3 fruit fly cellular contexts compared by ENCODE assay signal in genomic region chr2L:6379197-6379596, dm6.
TF ChIP-seq lines count a peak whose summit lies in the region.

No protein-coding gene starts in this region.

- TF ChIP-seq CTCF in whole organism, embryonic (GFP tag; optimal IDR thresholded peaks at IDR 0.05; lab: Kevin White, UChicago), result no peak

TF ChIP-seq in whole organism, embryonic, 481 proteins besides CTCF, POLR2A, EP300 and RAD21 (continues in another document):
- TF ChIP-seq Bdp1 (GFP tag; optimal IDR thresholded peaks at IDR 0.05; lab: Kevin White, UChicago), result no peak
- 0 out of 2 replicates have a peak, but pooled peaks have one; percentile 17 for TF ChIP-seq CG10366 (GFP tag; IDR thresholded peaks at IDR 0.05; lab: Robert Waterston, UW)
- peak; percentile 23 for TF ChIP-seq lab (GFP tag; optimal IDR thresholded peaks at IDR 0.05; lab: Kevin White, UChicago)
- no peak for TF ChIP-seq prd (optimal IDR thresholded peaks at IDR 0.05; lab: Kevin White, UChicago)
- TF ChIP-seq prd (GFP tag; IDR thresholded peaks at IDR 0.05; lab: Robert Waterston, UW), result peak; percentile 50; the same call in 1 of the 3 replicates
- peak; percentile 17; the same call in 1 of the 2 replicates for TF ChIP-seq slbo (GFP tag; IDR thresholded peaks at IDR 0.05; lab: Robert Waterston, UW)
- 0 out of 3 replicates have a peak, but pooled peaks have one; percentile 27 for TF ChIP-seq ci (GFP tag; IDR thresholded peaks at IDR 0.05; lab: Robert Waterston, UW)
- no peak for TF ChIP-seq B-H1 (GFP tag; IDR thresholded peaks at IDR 0.05; lab: Robert Waterston, UW)
- TF ChIP-seq Ets65A (GFP tag; lab: Kevin White, UChicago), result peak; percentile 4
- TF ChIP-seq ash1 (GFP tag; optimal IDR thresholded peaks at IDR 0.05; lab: Kevin White, UChicago), result no peak
- no peak for TF ChIP-seq chm (GFP tag; IDR thresholded peaks at IDR 0.05; lab: Robert Waterston, UW)
- no peak for TF ChIP-seq amos (GFP tag; IDR thresholded peaks at IDR 0.05; lab: Robert Waterston, UW; ENCODE audit: partially characterized antibody)
- TF ChIP-seq Taf1 (GFP tag; IDR thresholded peaks at IDR 0.05; lab: Robert Waterston, UW), result no peak
- TF ChIP-seq CG43689 (GFP tag; IDR thresholded peaks at IDR 0.05; lab: Robert Waterston, UW), result no peak
- peak; percentile 18 for TF ChIP-seq CG18599 (GFP tag; optimal IDR thresholded peaks at IDR 0.05; lab: Kevin White, UChicago)
- TF ChIP-seq zfh2 (GFP tag; optimal IDR thresholded peaks at IDR 0.05; lab: Kevin White, UChicago), result no peak
- TF ChIP-seq CG17328 (GFP tag; IDR thresholded peaks at IDR 0.05; lab: Robert Waterston, UW), result peak; percentile 17; the same call in 1 of the 2 replicates
- TF ChIP-seq zfh1 (GFP tag; IDR thresholded peaks at IDR 0.05; lab: Robert Waterston, UW), result no peak
- TF ChIP-seq bowl (GFP tag; IDR thresholded peaks at IDR 0.05; lab: Robert Waterston, UW), result no peak
- TF ChIP-seq CG17568 (GFP tag; optimal IDR thresholded peaks at IDR 0.05; lab: Kevin White, UChicago), result no peak
- TF ChIP-seq sob (GFP tag; IDR thresholded peaks at IDR 0.05; lab: Robert Waterston, UW), result 0 out of 2 replicates have a peak, but pooled peaks have one; percentile 24
- peak; percentile 2 for TF ChIP-seq zen (tag; optimal IDR thresholded peaks at IDR 0.05; lab: Kevin White, UChicago)
- no peak for TF ChIP-seq CG11696 (GFP tag; IDR thresholded peaks at IDR 0.05; lab: Robert Waterston, UW)
- TF ChIP-seq ttk (GFP tag; IDR thresholded peaks at IDR 0.05; lab: Robert Waterston, UW), result 0 out of 2 replicates have a peak, but pooled peaks have one; percentile 29
- no peak for TF ChIP-seq Spps (tag; optimal IDR thresholded peaks at IDR 0.05; lab: Kevin White, UChicago)
- TF ChIP-seq cg (GFP tag; optimal IDR thresholded peaks at IDR 0.05; lab: Kevin White, UChicago), result no peak
- TF ChIP-seq CG12219 (GFP tag; optimal IDR thresholded peaks at IDR 0.05; lab: Kevin White, UChicago), result no peak
- no peak for TF ChIP-seq Nf-YA (GFP tag; IDR thresholded peaks at IDR 0.05; lab: Robert Waterston, UW)
- TF ChIP-seq lmd (GFP tag; IDR thresholded peaks at IDR 0.05; lab: Robert Waterston, UW), result peak; percentile 33; the same call in 1 of the 2 replicates
- no peak for TF ChIP-seq gro (GFP tag; optimal IDR thresholded peaks at IDR 0.05; lab: Kevin White, UChicago)

TF ChIP-seq in whole organism, prepupa, 60 proteins besides CTCF, POLR2A, EP300 and RAD21:
- 0 out of 3 replicates have a peak, but pooled peaks have one; percentile 22 for TF ChIP-seq CG6163 (GFP tag; IDR thresholded peaks at IDR 0.05; lab: Robert Waterston, UW)
- TF ChIP-seq eg (GFP tag; IDR thresholded peaks at IDR 0.05; lab: Robert Waterston, UW), result 0 out of 3 replicates have a peak, but pooled peaks have one; percentile 30
- TF ChIP-seq svp (GFP tag; lab: Kevin White, UChicago), result peak; percentile 70
- TF ChIP-seq CG31627 (GFP tag; optimal IDR thresholded peaks at IDR 0.05; lab: Kevin White, UChicago), result peak; percentile 3
- TF ChIP-seq Eip78C (GFP tag; lab: Kevin White, UChicago), result peak; percentile 42
- TF ChIP-seq CG3032 (tag; optimal IDR thresholded peaks at IDR 0.05; lab: Kevin White, UChicago), result no peak
- peak; percentile 0 for TF ChIP-seq Hr39 (GFP tag; optimal IDR thresholded peaks at IDR 0.05; lab: Kevin White, UChicago)
- no peak for TF ChIP-seq Met (GFP tag; optimal IDR thresholded peaks at IDR 0.05; lab: Kevin White, UChicago)

TF ChIP-seq in whole organism, pupa, 21 proteins besides CTCF, POLR2A, EP300 and RAD21:
- TF ChIP-seq CG8159 (tag; optimal IDR thresholded peaks at IDR 0.05; lab: Kevin White, UChicago) (peak; percentile 6), CG8301 (tag; optimal IDR thresholded peaks at IDR 0.05; lab: Kevin White, UChicago) (no peak), CG4496 (GFP tag; IDR thresholded peaks at IDR 0.05; lab: Robert Waterston, UW) (no peak), CG10348 (GFP tag; IDR thresholded peaks at IDR 0.05; lab: Robert Waterston, UW) (no peak), Snoo (tag; optimal IDR thresholded peaks at IDR 0.05; lab: Kevin White, UChicago) (no peak), CG32121 (GFP tag; IDR thresholded peaks at IDR 0.05; lab: Robert Waterston, UW) (no peak), CG15710 (tag; optimal IDR thresholded peaks at IDR 0.05; lab: Kevin White, UChicago) (no peak), CG34367 (tag; optimal IDR thresholded peaks at IDR 0.05; lab: Kevin White, UChicago) (no peak)

Comparison
In these comparisons a context has a peak if more than half of its experiments do, and no peak if none do; other contexts are left out.
1. Of the 7 proteins assayed by ChIP-seq in both whole organism, embryonic and whole organism, prepupa: peak only in whole organism, embryonic: none; only in whole organism, prepupa: Hr39; in both: none; in neither: 6.